Worm (Caenorhabditis elegans) whole organism, L2 larva: ENCODE measurements around the gene ZK643.6.

ENCODE experiments used
- C34F6.9 ChIP-seq: fragments of 150-350 bp; optimal IDR thresholded peaks from 2 replicates; lab custom pipeline; 2014; ENCODE audit warnings: missing biosample characterization, missing genetic modification characterization
- F13H6.1 ChIP-seq: sonication (generic microtip); optimal IDR thresholded peaks from 2 replicates; lab custom pipeline; 2016; ENCODE audit warnings: missing genetic modification characterization, missing compliant biosample characterization
- R02D3.7 ChIP-seq: fragments of 150-350 bp; optimal IDR thresholded peaks from 2 replicates; lab custom pipeline; 2014; ENCODE audit warnings: missing biosample characterization, missing genetic modification characterization
- Y55F3AM.14 ChIP-seq: fragments of 200-800 bp; sonication (Bioruptor generic); optimal IDR thresholded peaks from 2 replicates; lab custom pipeline; 2018; ENCODE audit warnings: mild to moderate bottlenecking, missing genetic modification characterization, missing compliant biosample characterization
- ZK546.5 ChIP-seq: sonication (generic microtip); optimal IDR thresholded peaks from 2 replicates; lab custom pipeline; 2017; ENCODE audit warnings: missing biosample characterization, missing genetic modification characterization
- alr-1 ChIP-seq: fragments of 150-350 bp; optimal IDR thresholded peaks from 2 replicates; lab custom pipeline; 2014; ENCODE audit warnings: missing biosample characterization, missing genetic modification characterization
- aly-2 ChIP-seq: fragments of 150-350 bp; optimal IDR thresholded peaks from 2 replicates; lab custom pipeline; 2014; ENCODE audit warnings: missing biosample characterization, missing genetic modification characterization
- ama-1 ChIP-seq: fragments of 150-350 bp; optimal IDR thresholded peaks from 2 replicates; lab custom pipeline; 2018; ENCODE audit warnings: inconsistent platforms
- blmp-1 ChIP-seq: sonication (generic microtip); optimal IDR thresholded peaks from 2 replicates; lab custom pipeline; 2017; ENCODE audit warnings: missing genetic modification characterization, mild to moderate bottlenecking, missing compliant biosample characterization, antibody characterized with exemption, moderate library complexity; ENCODE audit not compliant: insufficient read depth
- ceh-16 ChIP-seq: fragments of 150-350 bp; optimal IDR thresholded peaks from 2 replicates; lab custom pipeline; 2014; ENCODE audit warnings: missing biosample characterization, missing genetic modification characterization
- ceh-82 ChIP-seq: fragments of 150-350 bp; optimal IDR thresholded peaks from 2 replicates; lab custom pipeline; 2014; ENCODE audit warnings: missing biosample characterization, missing genetic modification characterization
- crh-2 ChIP-seq: sonication (generic microtip); optimal IDR thresholded peaks from 2 replicates; lab custom pipeline; 2017; ENCODE audit warnings: missing biosample characterization, missing genetic modification characterization
- dmd-4 ChIP-seq: sonication (generic microtip); optimal IDR thresholded peaks from 2 replicates; lab custom pipeline; 2017; ENCODE audit warnings: missing biosample characterization, missing genetic modification characterization
- egl-27 ChIP-seq: sonication (generic microtip); optimal IDR thresholded peaks from 3 replicates; lab custom pipeline; 2017; ENCODE audit warnings: missing biosample characterization, missing genetic modification reagents, missing genetic modification characterization
- elt-1 ChIP-seq: fragments of 150-350 bp; optimal IDR thresholded peaks from 2 replicates; lab custom pipeline; 2014; ENCODE audit warnings: missing biosample characterization, missing genetic modification characterization
- elt-3 ChIP-seq: sonication (generic microtip); optimal IDR thresholded peaks from 2 replicates; lab custom pipeline; 2017; ENCODE audit warnings: missing biosample characterization, missing genetic modification characterization
- fos-1 ChIP-seq: fragments of 150-350 bp; optimal IDR thresholded peaks from 2 replicates; lab custom pipeline; 2014; ENCODE audit warnings: missing biosample characterization, missing genetic modification characterization
- gmeb-1 ChIP-seq: fragments of 150-350 bp; optimal IDR thresholded peaks from 2 replicates; lab custom pipeline; 2014; ENCODE audit warnings: missing biosample characterization, missing genetic modification characterization
- lin-11 ChIP-seq: fragments of 150-350 bp; sonication (generic microtip); optimal IDR thresholded peaks from 2 replicates; lab custom pipeline; 2014; ENCODE audit warnings: missing biosample characterization, missing genetic modification characterization, inconsistent platforms, mixed read lengths
- lin-13 ChIP-seq: fragments of 150-350 bp; optimal IDR thresholded peaks from 2 replicates; lab custom pipeline; 2014; ENCODE audit warnings: missing biosample characterization, missing genetic modification reagents, missing genetic modification characterization
- lin-39 ChIP-seq: fragments of 150-350 bp; optimal IDR thresholded peaks from 2 replicates; lab custom pipeline; 2014; ENCODE audit warnings: missing biosample characterization, missing genetic modification reagents, missing genetic modification characterization
- lsy-2 ChIP-seq, 2 experiments: fragments of 150-350 bp in 1 of 2; sonication (generic microtip) in 1 of 2; optimal IDR thresholded peaks; 2 replicates each; lab custom pipeline; 2014 to 2017; ENCODE audit warnings: missing biosample characterization in 2 of 2, missing genetic modification characterization in 2 of 2
- mab-5 ChIP-seq: fragments of 150-350 bp; optimal IDR thresholded peaks from 2 replicates; lab custom pipeline; 2014; ENCODE audit warnings: missing biosample characterization, missing genetic modification characterization
- mbf-1 ChIP-seq: sonication (generic microtip); optimal IDR thresholded peaks from 2 replicates; lab custom pipeline; 2017; ENCODE audit warnings: missing biosample characterization, missing genetic modification characterization
- mdl-1 ChIP-seq, 2 experiments: fragments of 150-350 bp in 1 of 2; sonication (generic microtip) in 1 of 2; optimal IDR thresholded peaks; 2 replicates each; lab custom pipeline; 2017; ENCODE audit warnings: missing biosample characterization in 2 of 2, missing genetic modification characterization in 2 of 2
- nhr-10 ChIP-seq: sonication (generic microtip); optimal IDR thresholded peaks from 2 replicates; lab custom pipeline; 2017; ENCODE audit warnings: missing biosample characterization, missing genetic modification characterization
- nhr-11 ChIP-seq: fragments of 150-350 bp; optimal IDR thresholded peaks from 2 replicates; lab custom pipeline; 2014; ENCODE audit warnings: missing biosample characterization, missing genetic modification characterization
- nhr-12 ChIP-seq: fragments of 150-350 bp; optimal IDR thresholded peaks from 2 replicates; lab custom pipeline; 2014; ENCODE audit warnings: missing biosample characterization, missing genetic modification characterization
- nhr-129 ChIP-seq: fragments of 150-350 bp; optimal IDR thresholded peaks from 2 replicates; lab custom pipeline; 2014; ENCODE audit warnings: missing biosample characterization, missing genetic modification characterization
- nhr-21 ChIP-seq: fragments of 150-350 bp; optimal IDR thresholded peaks from 2 replicates; lab custom pipeline; 2014; ENCODE audit warnings: missing biosample characterization, missing genetic modification characterization
- nhr-23 ChIP-seq: fragments of 150-350 bp; optimal IDR thresholded peaks from 2 replicates; lab custom pipeline; 2014; ENCODE audit warnings: missing biosample characterization, missing genetic modification reagents, missing genetic modification characterization
- nhr-237 ChIP-seq: fragments of 150-350 bp; optimal IDR thresholded peaks from 2 replicates; lab custom pipeline; 2014; ENCODE audit warnings: missing biosample characterization, missing genetic modification characterization
- nhr-25 ChIP-seq: fragments of 150-350 bp; sonication (generic microtip); optimal IDR thresholded peaks from 3 replicates; lab custom pipeline; 2014; ENCODE audit warnings: missing biosample characterization, missing genetic modification characterization
- nhr-6 ChIP-seq: fragments of 150-350 bp; optimal IDR thresholded peaks from 2 replicates; lab custom pipeline; 2014; ENCODE audit warnings: missing biosample characterization, missing genetic modification characterization
- nhr-77 ChIP-seq: fragments of 150-350 bp; optimal IDR thresholded peaks from 2 replicates; lab custom pipeline; 2014; ENCODE audit warnings: missing biosample characterization, missing genetic modification characterization
- peb-1 ChIP-seq: fragments of 150-350 bp; optimal IDR thresholded peaks from 2 replicates; lab custom pipeline; 2014; ENCODE audit warnings: missing biosample characterization, missing genetic modification characterization
- sem-4 ChIP-seq: fragments of 150-350 bp; optimal IDR thresholded peaks from 2 replicates; lab custom pipeline; 2014; ENCODE audit warnings: missing biosample characterization, missing genetic modification reagents, missing genetic modification characterization
- skn-1 ChIP-seq: sonication (generic microtip); optimal IDR thresholded peaks from 2 replicates; lab custom pipeline; 2017; ENCODE audit warnings: missing biosample characterization, missing genetic modification characterization
- sma-3 ChIP-seq: sonication (generic microtip); optimal IDR thresholded peaks from 2 replicates; lab custom pipeline; 2016; ENCODE audit warnings: missing genetic modification reagents, missing genetic modification characterization, missing compliant biosample characterization
- sma-9 ChIP-seq, 2 experiments: fragments of 150-350 bp in 1 of 2; sonication (generic microtip) in 1 of 2; optimal IDR thresholded peaks; 2 replicates each; lab custom pipeline; 2014 to 2016; ENCODE audit warnings: missing genetic modification characterization in 2 of 2, mild to moderate bottlenecking in 1 of 2, missing biosample characterization in 1 of 2, missing compliant biosample characterization in 1 of 2, missing genetic modification reagents in 1 of 2, moderate library complexity in 1 of 2
- snpc-4 ChIP-seq: fragments of 150-350 bp; optimal IDR thresholded peaks from 2 replicates; lab custom pipeline; 2014; ENCODE audit warnings: missing biosample characterization, missing genetic modification characterization
- unc-39 ChIP-seq: fragments of 150-350 bp; optimal IDR thresholded peaks from 2 replicates; lab custom pipeline; 2014; ENCODE audit warnings: missing biosample characterization, missing genetic modification characterization
- unc-55 ChIP-seq: fragments of 150-350 bp; sonication (generic microtip); optimal IDR thresholded peaks from 3 replicates; lab custom pipeline; 2014; ENCODE audit warnings: missing biosample characterization, missing genetic modification reagents, missing genetic modification characterization
- unc-62 ChIP-seq: fragments of 150-350 bp; optimal IDR thresholded peaks from 2 replicates; lab custom pipeline; 2014; ENCODE audit warnings: missing biosample characterization, missing genetic modification reagents, missing genetic modification characterization
- zag-1 ChIP-seq: fragments of 150-350 bp; optimal IDR thresholded peaks from 2 replicates; lab custom pipeline; 2014; ENCODE audit warnings: missing biosample characterization, missing genetic modification characterization
- ztf-1 ChIP-seq: fragments of 200-800 bp; sonication (Bioruptor generic); conservative IDR thresholded peaks from 2 replicates; pipeline ENCODE4 v1.3.6; 2022; ENCODE audit warnings: missing genetic modification characterization, missing compliant biosample characterization
- ztf-11 ChIP-seq: sonication (generic microtip); optimal IDR thresholded peaks from 2 replicates; lab custom pipeline; 2017; ENCODE audit warnings: missing biosample characterization, missing genetic modification characterization
- ztf-4 ChIP-seq: fragments of 150-350 bp; optimal IDR thresholded peaks from 2 replicates; lab custom pipeline; 2014; ENCODE audit warnings: missing biosample characterization, missing genetic modification characterization

ZK643.6 gene

ce11 chrIII:8981847-8982479 lies 21.4 kb upstream of the ZK643.6 start, which contains the start of gene pde-2:
TSS of gene pde-2 (minus strand) at chrIII:8981897.
- TF ChIP-seq mab-5 (no peak), dmd-4 (tag; lab: Kevin White, UChicago) (no peak), nhr-23 (tag; lab: Kevin White, UChicago) (no peak), unc-62 (no peak), alr-1 (tag; lab: Kevin White, UChicago) (no peak), zag-1 (peak; percentile 75), C34F6.9 (tag; lab: Kevin White, UChicago) (peak; percentile 81), R02D3.7 (tag; lab: Kevin White, UChicago) (no peak), elt-1 (tag; lab: Kevin White, UChicago) (no peak), fos-1 (tag; lab: Kevin White, UChicago) (peak; percentile 36), ztf-1 (GFP tag; lab: Robert Waterston, UW) (no peak), egl-27 (no peak), nhr-6 (tag; lab: Kevin White, UChicago) (peak; percentile 61), sma-9 (GFP tag; optimal IDR thresholded peaks at IDR 0.05; lab: Kevin White, UChicago) (peak; percentile 74), sma-9 (tag; optimal IDR thresholded peaks at IDR 0.05; lab: Kevin White, UChicago) (no peak), lin-11 (tag; lab: Kevin White, UChicago) (no peak), nhr-11 (tag; lab: Kevin White, UChicago) (no peak), F13H6.1 (tag; lab: Kevin White, UChicago) (peak; percentile 68), sma-3 (GFP tag; lab: Kevin White, UChicago) (peak; percentile 6), ceh-16 (tag; lab: Kevin White, UChicago) (no peak), ztf-11 (tag; lab: Kevin White, UChicago) (no peak), skn-1 (tag; lab: Kevin White, UChicago) (no peak), mbf-1 (tag; lab: Kevin White, UChicago) (no peak), nhr-77 (tag; lab: Kevin White, UChicago) (no peak), nhr-12 (tag; lab: Kevin White, UChicago) (no peak), Y55F3AM.14 (peak; percentile 12), ztf-4 (tag; lab: Kevin White, UChicago) (peak; percentile 37), nhr-21 (no peak), lsy-2 (tag; optimal IDR thresholded peaks at IDR 0.05; lab: Kevin White, UChicago) (peak in 1 of 2 experiments; percentile 69), nhr-129 (tag; lab: Kevin White, UChicago) (peak; percentile 74), crh-2 (tag; lab: Kevin White, UChicago) (peak; percentile 77), gmeb-1 (tag; lab: Kevin White, UChicago) (no peak), ZK546.5 (tag; lab: Kevin White, UChicago) (no peak), aly-2 (tag; lab: Kevin White, UChicago) (no peak), unc-39 (tag; lab: Kevin White, UChicago) (no peak), elt-3 (tag; lab: Kevin White, UChicago) (no peak), sem-4 (tag; lab: Kevin White, UChicago) (peak; percentile 76), peb-1 (tag; lab: Kevin White, UChicago) (no peak), mdl-1 (tag; optimal IDR thresholded peaks at IDR 0.05; lab: Kevin White, UChicago) (peak in 1 of 2 experiments; percentile 16), blmp-1 (no peak), nhr-237 (tag; lab: Kevin White, UChicago) (no peak), unc-55 (GFP tag; lab: Kevin White, UChicago) (peak; percentile 50), nhr-25 (tag; lab: Kevin White, UChicago) (peak; percentile 38), ama-1 (lab: Kevin White, UChicago) (no peak), lin-39 (tag; lab: Kevin White, UChicago) (no peak), lin-13 (peak; percentile 11), snpc-4 (peak; percentile 61), nhr-10 (tag; lab: Kevin White, UChicago) (no peak), ceh-82 (tag; lab: Kevin White, UChicago) (no peak)
